Fruit fly (Drosophila melanogaster) Kc167 (cell line): ENCODE results near the gene Rab3-GEF.

ENCODE experiments used
- h ChIP-seq: fragments of >200 bp; optimal IDR thresholded peaks from 3 replicates; lab custom pipeline; 2018; ENCODE audit warnings: missing external identifiers
- insv ChIP-seq: fragments of >200 bp; optimal IDR thresholded peaks from 3 replicates; lab custom pipeline; 2018; ENCODE audit warnings: missing external identifiers
- psq ChIP-seq: fragments of >200 bp; optimal IDR thresholded peaks from 2 replicates; lab custom pipeline; 2017; ENCODE audit warnings: missing external identifiers
- ttk ChIP-seq: sonication (Bioruptor generic); optimal IDR thresholded peaks from 2 replicates; lab custom pipeline; 2017; ENCODE audit warnings: missing external identifiers

- TF ChIP-seq insv (lab: Kevin White, UChicago) (no peak), h (lab: Kevin White, UChicago) (no peak), ttk (lab: Kevin White, UChicago) (no peak), psq (lab: Kevin White, UChicago) (no peak)
Measured at dm6 chrX:15157230-15157629, 67.7 kb downstream of the Rab3-GEF start.
